Fruit fly (Drosophila melanogaster): ENCODE measurements around the gene Vta1.

dm6 chr3L:1688161-1688560 is 35.5 kb upstream of the Vta1 start:
- TF ChIP-seq h (optimal IDR thresholded peaks at IDR 0.05), result no peak
- no peak for TF ChIP-seq psq (optimal IDR thresholded peaks at IDR 0.05)
- no peak for TF ChIP-seq Myc (optimal IDR thresholded peaks at IDR 0.05)

All from Kc167 (cell line).